Fruit fly (Drosophila melanogaster): Measurements from ENCODE around the gene DIP-epsilon.
A peak's percentile ranks its signal among the peaks of the same experiment; 100 is the strongest.

DIP-epsilon gene

dm6 chr2L:6356686-6357362 lies 54.3 kb downstream of the DIP-epsilon start (continued):
- TF ChIP-seq Aef1 (GFP tag; IDR thresholded peaks at IDR 0.05) (no peak), TFAM (GFP tag; optimal IDR thresholded peaks at IDR 0.05) (no peak), nom (GFP tag; optimal IDR thresholded peaks at IDR 0.05) (no peak), CG10959 (GFP tag; IDR thresholded peaks at IDR 0.05) (no peak; the same call in 1 of the 2 replicates), CG14965 (GFP tag; optimal IDR thresholded peaks at IDR 0.05; ENCODE audit: borderline replicate concordance) (peak; percentile 98), rib (GFP tag; IDR thresholded peaks at IDR 0.05) (no peak), CG4328 (GFP tag; optimal IDR thresholded peaks at IDR 0.05) (no peak), ase (GFP tag; IDR thresholded peaks at IDR 0.05) (peak; percentile 72; the same call in 2 of the 3 replicates), D19A (tag; optimal IDR thresholded peaks at IDR 0.05) (no peak), maf-S (GFP tag; optimal IDR thresholded peaks at IDR 0.05) (peak; percentile 9), Poxn (GFP tag; IDR thresholded peaks at IDR 0.05) (no peak), CG6689 (GFP tag; IDR thresholded peaks at IDR 0.05) (no peak), scrt (GFP tag; optimal IDR thresholded peaks at IDR 0.05) (no peak), lmd (GFP tag; IDR thresholded peaks at IDR 0.05) (peak; percentile 40; the same call in 1 of the 2 replicates), fru (optimal IDR thresholded peaks at IDR 0.05) (no peak), NC2α (GFP tag; optimal IDR thresholded peaks at IDR 0.05) (no peak), Med (GFP tag) (peak; percentile 89), kni (GFP tag; optimal IDR thresholded peaks at IDR 0.05) (no peak), CG33557 (GFP tag; optimal IDR thresholded peaks at IDR 0.05) (no peak), CG3838 (GFP tag; optimal IDR thresholded peaks at IDR 0.05) (no peak), Dref (GFP tag; IDR thresholded peaks at IDR 0.05) (no peak), Myb (GFP tag; optimal IDR thresholded peaks at IDR 0.05) (no peak), ato (GFP tag; IDR thresholded peaks at IDR 0.05; ENCODE audit: partially characterized antibody) (no peak), CG12236 (GFP tag; optimal IDR thresholded peaks at IDR 0.05) (no peak), GATAe (GFP tag; conservative IDR thresholded peaks at IDR 0.05) (no peak), Atf6 (GFP tag; IDR thresholded peaks at IDR 0.05) (no peak), E2f1 (GFP tag; IDR thresholded peaks at IDR 0.05) (no peak), mam (GFP tag; optimal IDR thresholded peaks at IDR 0.05) (no peak), CG18599 (GFP tag; optimal IDR thresholded peaks at IDR 0.05) (peak; percentile 52), BEAF-32 (GFP tag; optimal IDR thresholded peaks at IDR 0.05) (no peak), CG10147 (GFP tag; optimal IDR thresholded peaks at IDR 0.05) (no peak), grau (tag; optimal IDR thresholded peaks at IDR 0.05) (peak; percentile 34), Hsf (GFP tag; optimal IDR thresholded peaks at IDR 0.05) (peak; percentile 46), CG13296 (GFP tag; optimal IDR thresholded peaks at IDR 0.05) (peak; percentile 33), unc-4 (GFP tag; IDR thresholded peaks at IDR 0.05; ENCODE audit: partially characterized antibody) (no peak), CG7271 (tag; optimal IDR thresholded peaks at IDR 0.05) (peak; percentile 42), usp (GFP tag; optimal IDR thresholded peaks at IDR 0.05) (no peak), tna (GFP tag; IDR thresholded peaks at IDR 0.05; ENCODE audit: partially characterized antibody) (no peak), Rx (GFP tag; IDR thresholded peaks at IDR 0.05) (no peak), CG12299 (tag; optimal IDR thresholded peaks at IDR 0.05) (no peak), vvl (GFP tag; IDR thresholded peaks at IDR 0.05) (peak; percentile 29; the same call in 1 of the 2 replicates), eyg (GFP tag; optimal IDR thresholded peaks at IDR 0.05) (no peak), CG11093 (GFP tag; IDR thresholded peaks at IDR 0.05) (no peak), danr (GFP tag; IDR thresholded peaks at IDR 0.05) (no peak), lola (GFP tag; optimal IDR thresholded peaks at IDR 0.05) (peak in 1 of 3 experiments; percentile 15), CG3847 (GFP tag; IDR thresholded peaks at IDR 0.05) (0 out of 2 replicates have a peak, but pooled peaks have one; percentile 20), Optix (GFP tag; IDR thresholded peaks at IDR 0.05) (0 out of 3 replicates have a peak, but pooled peaks have one; percentile 40), sug (tag; optimal IDR thresholded peaks at IDR 0.05) (peak; percentile 34), CG6791 (GFP tag; IDR thresholded peaks at IDR 0.05; ENCODE audit: partially characterized antibody) (no peak), YL-1 (GFP tag; optimal IDR thresholded peaks at IDR 0.05) (no peak)
